Fruit fly (Drosophila melanogaster): Measurements from ENCODE around the gene Phlpp.

Gene Phlpp

dm6 chr2L:19034213-19034929 lies 24.6 kb upstream of the Phlpp start, which contains the start of the genes mib2 and CG31800 (continued):
- no peak for TF ChIP-seq CG13775 (GFP tag; optimal IDR thresholded peaks at IDR 0.05)
- no peak for TF ChIP-seq CG8281 (tag; optimal IDR thresholded peaks at IDR 0.05)
- TF ChIP-seq CG1792 (GFP tag; optimal IDR thresholded peaks at IDR 0.05) = no peak
- no peak for TF ChIP-seq Camta (GFP tag; optimal IDR thresholded peaks at IDR 0.05)
- TF ChIP-seq CG17912 (GFP tag; optimal IDR thresholded peaks at IDR 0.05) = no peak
- TF ChIP-seq row (GFP tag; IDR thresholded peaks at IDR 0.05) = peak; percentile 44; the same call in 1 of the 3 replicates
- no peak for TF ChIP-seq CG17328 (GFP tag; IDR thresholded peaks at IDR 0.05)
- peak; percentile 16 for TF ChIP-seq CG10267 (tag; optimal IDR thresholded peaks at IDR 0.05)
- no peak for TF ChIP-seq Adf1 (GFP tag; IDR thresholded peaks at IDR 0.05)
- TF ChIP-seq CG9215 (GFP tag; IDR thresholded peaks at IDR 0.05) = no peak
- TF ChIP-seq CG10543 (GFP tag; optimal IDR thresholded peaks at IDR 0.05) = no peak
- TF ChIP-seq Sox100B (GFP tag; optimal IDR thresholded peaks at IDR 0.05) = no peak
- no peak for TF ChIP-seq cwo (GFP tag; optimal IDR thresholded peaks at IDR 0.05)
- TF ChIP-seq gem (tag; optimal IDR thresholded peaks at IDR 0.05) = no peak
- no peak for TF ChIP-seq NFAT (GFP tag; IDR thresholded peaks at IDR 0.05)
- no peak for TF ChIP-seq CG13123 (GFP tag; optimal IDR thresholded peaks at IDR 0.05)
- no peak for TF ChIP-seq Atf6 (GFP tag; IDR thresholded peaks at IDR 0.05)
- no peak for TF ChIP-seq Aef1 (GFP tag; IDR thresholded peaks at IDR 0.05)
- TF ChIP-seq nmo (GFP tag; optimal IDR thresholded peaks at IDR 0.05) = peak; percentile 20
- no peak for TF ChIP-seq slp2 (GFP tag; optimal IDR thresholded peaks at IDR 0.05)
- no peak for TF ChIP-seq CG4360 (GFP tag; IDR thresholded peaks at IDR 0.05)
- TF ChIP-seq CG6175 (GFP tag; IDR thresholded peaks at IDR 0.05) = no peak
- TF ChIP-seq CG12659 (GFP tag; optimal IDR thresholded peaks at IDR 0.05) = peak; percentile 40
- TF ChIP-seq salm (tag; optimal IDR thresholded peaks at IDR 0.05) = no peak
- no peak for TF ChIP-seq gcm2 (GFP tag; optimal IDR thresholded peaks at IDR 0.05)
- no peak for TF ChIP-seq exex (tag; optimal IDR thresholded peaks at IDR 0.05)
- TF ChIP-seq CG11247 (GFP tag; IDR thresholded peaks at IDR 0.05) = no peak
- no peak for TF ChIP-seq CG7372 (GFP tag; IDR thresholded peaks at IDR 0.05)
- no peak for TF ChIP-seq B-H1 (GFP tag; IDR thresholded peaks at IDR 0.05)
- no peak for TF ChIP-seq Hr51 (GFP tag; optimal IDR thresholded peaks at IDR 0.05)
- no peak for TF ChIP-seq ab (GFP tag; optimal IDR thresholded peaks at IDR 0.05)
- no peak for TF ChIP-seq CG10321 (GFP tag; IDR thresholded peaks at IDR 0.05)
- no peak for TF ChIP-seq CG11695 (GFP tag; IDR thresholded peaks at IDR 0.05)
- peak; percentile 77 for TF ChIP-seq twi (tag; optimal IDR thresholded peaks at IDR 0.05)
- no peak for TF ChIP-seq TFAM (GFP tag; optimal IDR thresholded peaks at IDR 0.05)
- peak; percentile 78 for TF ChIP-seq CG13287 (GFP tag; IDR thresholded peaks at IDR 0.05; ENCODE audit: partially characterized antibody)
- no peak for TF ChIP-seq CG9437 (GFP tag; optimal IDR thresholded peaks at IDR 0.05)
- peak; percentile 5 for TF ChIP-seq phol (tag; optimal IDR thresholded peaks at IDR 0.05)
- no peak for TF ChIP-seq CG34376 (GFP tag; optimal IDR thresholded peaks at IDR 0.05)
- no peak for TF ChIP-seq hth (optimal IDR thresholded peaks at IDR 0.05)
- no peak for TF ChIP-seq CG5180 (GFP tag; optimal IDR thresholded peaks at IDR 0.05)
- TF ChIP-seq CG2712 (tag; optimal IDR thresholded peaks at IDR 0.05) = no peak
- no peak for TF ChIP-seq nerfin-1 (tag; optimal IDR thresholded peaks at IDR 0.05)
- TF ChIP-seq Lim3 (GFP tag; IDR thresholded peaks at IDR 0.05) = no peak
- TF ChIP-seq Gsc (GFP tag; IDR thresholded peaks at IDR 0.05) = no peak
- no peak for TF ChIP-seq CG34422 (GFP tag; IDR thresholded peaks at IDR 0.05)
- no peak for TF ChIP-seq wdn (GFP tag; IDR thresholded peaks at IDR 0.05)
- no peak for TF ChIP-seq CG17359 (tag; optimal IDR thresholded peaks at IDR 0.05)
- no peak for TF ChIP-seq CG11723 (GFP tag; optimal IDR thresholded peaks at IDR 0.05)
- no peak for TF ChIP-seq CG16779 (GFP tag; IDR thresholded peaks at IDR 0.05)
- no peak for TF ChIP-seq CG32772 (GFP tag; IDR thresholded peaks at IDR 0.05)

All from whole organism, embryonic.